Worm (Caenorhabditis elegans): ENCODE results near the gene nft-1.
A peak's percentile ranks its signal among the peaks of the same experiment; 100 is the strongest.

nft-1 gene

DNA sequence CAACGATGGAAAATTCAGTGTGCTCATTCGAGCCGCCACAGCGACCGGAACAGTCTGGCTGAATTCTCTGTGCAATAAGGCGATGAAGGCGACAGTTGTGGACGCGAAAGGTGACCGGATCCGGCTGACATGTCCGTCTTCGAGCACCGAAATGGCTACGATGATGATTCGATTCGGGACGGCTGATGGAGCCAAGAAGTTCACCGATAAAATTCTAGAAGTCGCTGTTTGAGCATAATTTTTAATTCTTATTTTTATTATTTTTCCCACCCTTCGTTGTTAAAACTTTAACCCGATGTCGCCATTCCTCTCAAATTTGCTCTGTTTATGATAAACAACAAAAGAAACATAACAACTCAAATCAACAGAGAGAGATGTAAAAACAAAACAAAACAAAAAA is 6.2 kb upstream of the nft-1 start:
- TF ChIP-seq pax-3 (tag; optimal IDR thresholded peaks at IDR 0.05) (no peak), unc-130 (tag; optimal IDR thresholded peaks at IDR 0.05) (no peak), mab-9 (GFP tag; IDR thresholded peaks at IDR 0.05) (no peak), nhr-90 (tag; optimal IDR thresholded peaks at IDR 0.05; ENCODE audit: poor library complexity) (no peak), ceh-88 (GFP tag; IDR thresholded peaks at IDR 0.05) (no peak), ama-1 (optimal IDR thresholded peaks at IDR 0.05) (no peak), lin-13 (GFP tag; optimal IDR thresholded peaks at IDR 0.05) (no peak), snpc-4 (tag; optimal IDR thresholded peaks at IDR 0.05) (no peak), zag-1 (tag; optimal IDR thresholded peaks at IDR 0.05) (no peak), ceh-8 (GFP tag; optimal IDR thresholded peaks at IDR 0.05) (no peak), nhr-20 (tag; optimal IDR thresholded peaks at IDR 0.05) (no peak), lin-35 (GFP tag; optimal IDR thresholded peaks at IDR 0.05) (no peak)

DNA sequence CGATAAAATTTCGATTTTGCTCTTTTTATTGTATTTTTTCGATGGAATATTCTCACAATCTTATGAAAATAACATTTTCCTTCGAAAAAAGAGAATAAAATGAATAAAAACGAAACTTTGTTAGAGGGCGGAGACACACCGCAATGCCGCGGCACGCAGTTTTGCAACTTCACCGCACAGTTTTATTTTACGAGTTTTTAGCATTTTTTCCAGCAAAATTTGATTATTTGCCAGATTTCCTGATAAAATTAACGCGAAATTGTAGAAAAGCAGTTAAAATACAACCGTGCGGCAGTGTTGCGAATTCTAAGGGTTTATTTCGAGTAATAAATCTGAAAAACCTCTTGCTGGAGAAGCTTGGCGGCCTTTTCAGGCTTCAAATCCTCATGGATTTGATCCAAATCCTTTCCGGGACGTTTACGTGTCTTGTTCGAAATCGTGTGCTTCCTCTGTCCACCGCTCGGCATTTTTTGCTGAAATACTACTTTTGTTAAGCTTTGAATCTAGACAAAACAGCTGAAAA is 5.4 kb upstream of the nft-1 start, which contains the start of gene znf-593:
Gene znf-593, minus strand, starts transcription at position 473 of the 523 bp plus-strand sequence.
- TF ChIP-seq zag-1 (tag; optimal IDR thresholded peaks at IDR 0.05) (no peak), egl-27 (tag; optimal IDR thresholded peaks at IDR 0.05) (no peak), snu-23 (GFP tag; optimal IDR thresholded peaks at IDR 0.05) (no peak), ztf-11 (tag; optimal IDR thresholded peaks at IDR 0.05) (no peak), jun-1 (tag; optimal IDR thresholded peaks at IDR 0.05) (no peak), nhr-71 (tag; optimal IDR thresholded peaks at IDR 0.05) (no peak), vab-15 (tag; optimal IDR thresholded peaks at IDR 0.05) (no peak), fkh-8 (tag; optimal IDR thresholded peaks at IDR 0.05) (no peak), ceh-88 (GFP tag; IDR thresholded peaks at IDR 0.05) (no peak), irx-1 (tag; optimal IDR thresholded peaks at IDR 0.05) (peak; percentile 2), fkh-10 (GFP tag; optimal IDR thresholded peaks at IDR 0.05) (no peak), grh-1 (GFP tag; IDR thresholded peaks at IDR 0.05) (no peak), lir-3 (tag; optimal IDR thresholded peaks at IDR 0.05; ENCODE audit: poor library complexity) (no peak), unc-62 (GFP tag; optimal IDR thresholded peaks at IDR 0.05) (no peak), mef-2 (tag; optimal IDR thresholded peaks at IDR 0.05) (no peak), nhr-90 (tag; optimal IDR thresholded peaks at IDR 0.05; ENCODE audit: poor library complexity) (peak; percentile 23), nhr-11 (tag; optimal IDR thresholded peaks at IDR 0.05) (no peak), snpc-4 (tag; optimal IDR thresholded peaks at IDR 0.05) (no peak), nhr-84 (tag; optimal IDR thresholded peaks at IDR 0.05) (no peak), dpl-1 (GFP tag; optimal IDR thresholded peaks at IDR 0.05) (peak in 1 of 3 experiments; percentile 0), nhr-76 (tag; optimal IDR thresholded peaks at IDR 0.05) (no peak), lin-13 (GFP tag; optimal IDR thresholded peaks at IDR 0.05) (no peak), pax-3 (tag; optimal IDR thresholded peaks at IDR 0.05) (no peak), aha-1 (tag; optimal IDR thresholded peaks at IDR 0.05) (no peak), mdl-1 (tag; optimal IDR thresholded peaks at IDR 0.05) (no peak), isw-1 (GFP tag; IDR thresholded peaks at IDR 0.05) (no peak), efl-1 (optimal IDR thresholded peaks at IDR 0.05) (no peak), efl-1 (GFP tag; optimal IDR thresholded peaks at IDR 0.05 in 1 of 2) (peak in 1 of 2 experiments; percentile 90), lin-15B (tag; optimal IDR thresholded peaks at IDR 0.05) (no peak), pqm-1 (tag; optimal IDR thresholded peaks at IDR 0.05) (no peak), hlh-4 (tag; optimal IDR thresholded peaks at IDR 0.05) (no peak), nhr-85 (tag) (peak; percentile 50), ceh-90 (tag; optimal IDR thresholded peaks at IDR 0.05) (no peak), skn-1 (tag; optimal IDR thresholded peaks at IDR 0.05) (no peak), zip-4 (GFP tag; optimal IDR thresholded peaks at IDR 0.05) (no peak), xbp-1 (tag; optimal IDR thresholded peaks at IDR 0.05) (no peak), ceh-63 (GFP tag; optimal IDR thresholded peaks at IDR 0.05) (no peak), mab-9 (GFP tag; IDR thresholded peaks at IDR 0.05) (no peak), nhr-77 (tag; optimal IDR thresholded peaks at IDR 0.05) (no peak), ceh-82 (tag; optimal IDR thresholded peaks at IDR 0.05) (no peak), nhr-20 (tag; optimal IDR thresholded peaks at IDR 0.05) (no peak), lin-39 (tag; optimal IDR thresholded peaks at IDR 0.05) (no peak), ztf-4 (tag; optimal IDR thresholded peaks at IDR 0.05) (no peak), lsy-2 (tag; optimal IDR thresholded peaks at IDR 0.05) (no peak), rnt-1 (tag; optimal IDR thresholded peaks at IDR 0.05) (peak; percentile 9), sptf-1 (tag; optimal IDR thresholded peaks at IDR 0.05) (no peak), lin-35 (GFP tag; optimal IDR thresholded peaks at IDR 0.05) (no peak)
